Fruit fly (Drosophila melanogaster): Measurements from ENCODE around the gene wts.

Gene wts

dm6 chr3R:30797323-30797911, 9.0 kb downstream of the wts start (continued):
- TF ChIP-seq tup (GFP tag; optimal IDR thresholded peaks at IDR 0.05) (no peak), cad (GFP tag; optimal IDR thresholded peaks at IDR 0.05) (no peak), Hr78 (GFP tag; optimal IDR thresholded peaks at IDR 0.05) (no peak), shn (GFP tag; optimal IDR thresholded peaks at IDR 0.05) (no peak), CG4424 (GFP tag; optimal IDR thresholded peaks at IDR 0.05) (peak; percentile 64), CG7556 (GFP tag; optimal IDR thresholded peaks at IDR 0.05) (peak; percentile 52), Trl (optimal IDR thresholded peaks at IDR 0.05) (no peak), Trl (GFP tag; optimal IDR thresholded peaks at IDR 0.05) (peak; percentile 21), MESR4 (GFP tag; optimal IDR thresholded peaks at IDR 0.05) (no peak), cas (GFP tag; IDR thresholded peaks at IDR 0.05) (0 out of 2 replicates have a peak, but pooled peaks have one; percentile 30), Bteb2 (GFP tag; optimal IDR thresholded peaks at IDR 0.05) (peak; percentile 2), vvl (GFP tag; IDR thresholded peaks at IDR 0.05) (peak; percentile 86), jumu (GFP tag; optimal IDR thresholded peaks at IDR 0.05) (no peak), org-1 (GFP tag; optimal IDR thresholded peaks at IDR 0.05) (peak; percentile 51), CG11504 (tag; optimal IDR thresholded peaks at IDR 0.05) (peak; percentile 79), CrebB (tag; optimal IDR thresholded peaks at IDR 0.05) (no peak), hth (optimal IDR thresholded peaks at IDR 0.05) (no peak), chif (GFP tag; optimal IDR thresholded peaks at IDR 0.05) (no peak), CG12744 (GFP tag; optimal IDR thresholded peaks at IDR 0.05) (no peak), Aef1 (GFP tag; IDR thresholded peaks at IDR 0.05) (peak; percentile 64), CG8944 (GFP tag; optimal IDR thresholded peaks at IDR 0.05) (no peak), Gsc (GFP tag; IDR thresholded peaks at IDR 0.05) (no peak), Doc2 (GFP tag; IDR thresholded peaks at IDR 0.05) (no peak), ci (GFP tag; IDR thresholded peaks at IDR 0.05) (peak; percentile 64; the same call in 2 of the 3 replicates), pita (GFP tag; optimal IDR thresholded peaks at IDR 0.05) (no peak), nau (GFP tag; optimal IDR thresholded peaks at IDR 0.05) (peak; percentile 14), bigmax (GFP tag; optimal IDR thresholded peaks at IDR 0.05) (no peak), CG5180 (GFP tag; optimal IDR thresholded peaks at IDR 0.05) (no peak), gce (GFP tag; IDR thresholded peaks at IDR 0.05) (peak; percentile 49; the same call in 1 of the 3 replicates), fd64A (GFP tag; optimal IDR thresholded peaks at IDR 0.05) (no peak), HLH4C (GFP tag; IDR thresholded peaks at IDR 0.05; ENCODE audit: partially characterized antibody) (peak; percentile 74; the same call in 2 of the 3 replicates), CG31388 (GFP tag; optimal IDR thresholded peaks at IDR 0.05) (no peak), Eip74EF (GFP tag; optimal IDR thresholded peaks at IDR 0.05) (peak in 1 of 2 experiments; percentile 14), otp (GFP tag; IDR thresholded peaks at IDR 0.05) (peak; percentile 56; the same call in 1 of the 3 replicates), Lim3 (GFP tag; IDR thresholded peaks at IDR 0.05) (no peak), ttk (GFP tag; IDR thresholded peaks at IDR 0.05) (peak; percentile 63), CG1647 (GFP tag; optimal IDR thresholded peaks at IDR 0.05) (no peak), gro (GFP tag; optimal IDR thresholded peaks at IDR 0.05) (peak; percentile 8), CG10959 (GFP tag; IDR thresholded peaks at IDR 0.05) (peak; percentile 38; the same call in 1 of the 2 replicates), Hey (tag; optimal IDR thresholded peaks at IDR 0.05) (no peak), CG31441 (GFP tag; IDR thresholded peaks at IDR 0.05) (peak; percentile 57; the same call in 1 of the 2 replicates), CG9797 (GFP tag; optimal IDR thresholded peaks at IDR 0.05) (no peak), bab2 (GFP tag; optimal IDR thresholded peaks at IDR 0.05) (peak; percentile 9), CG3995 (GFP tag; optimal IDR thresholded peaks at IDR 0.05) (peak; percentile 37), usp (GFP tag; optimal IDR thresholded peaks at IDR 0.05) (no peak), sr (GFP tag; IDR thresholded peaks at IDR 0.05) (peak; percentile 79), knrl (GFP tag; IDR thresholded peaks at IDR 0.05; ENCODE audit: partially characterized antibody) (no peak), CG17912 (GFP tag; optimal IDR thresholded peaks at IDR 0.05) (no peak), tx (GFP tag; optimal IDR thresholded peaks at IDR 0.05) (no peak), NC2α (GFP tag; optimal IDR thresholded peaks at IDR 0.05) (no peak), CG10979 (tag; optimal IDR thresholded peaks at IDR 0.05) (peak; percentile 53)

Data from whole organism, embryonic.